Worm (Caenorhabditis elegans) whole organism, L4 larva: ENCODE results near the gene C25A8.5.
A peak's percentile ranks its signal among the peaks of the same experiment; 100 is the strongest.

ENCODE experiments used
- F10B5.3 ChIP-seq: sonication (generic microtip); optimal IDR thresholded peaks from 2 replicates; lab custom pipeline; 2016; ENCODE audit warnings: mild to moderate bottlenecking, missing genetic modification characterization, missing compliant biosample characterization
- F44E2.7 ChIP-seq: fragments of 200-800 bp; sonication (Bioruptor generic); IDR thresholded peaks from 2 replicates; pipeline ENCODE4 v2.1.2; 2022; ENCODE audit warnings: missing genetic modification characterization, missing compliant biosample characterization
- R02D3.7 ChIP-seq: fragments of 150-350 bp; sonication (generic microtip); optimal IDR thresholded peaks from 3 replicates; lab custom pipeline; 2014; ENCODE audit warnings: missing biosample characterization, missing genetic modification characterization
- T26A8.4 ChIP-seq: fragments of 200-800 bp; sonication (Bioruptor generic); IDR thresholded peaks from 2 replicates; pipeline ENCODE4 v1.3.6; 2022; ENCODE audit warnings: missing genetic modification characterization, missing compliant biosample characterization
- Y5F2A.4 ChIP-seq: fragments of 200-800 bp; sonication (Bioruptor generic); optimal IDR thresholded peaks from 2 replicates; lab custom pipeline; 2018; ENCODE audit warnings: mild to moderate bottlenecking, missing genetic modification characterization, missing compliant biosample characterization
- Y75B8A.6 ChIP-seq: fragments of 200-800 bp; sonication (Bioruptor generic); IDR thresholded peaks from 2 replicates; pipeline ENCODE4 v1.3.6; 2022; ENCODE audit warnings: missing genetic modification reagents, missing genetic modification characterization, missing compliant biosample characterization
- ama-1 ChIP-seq: fragments of 150-350 bp; optimal IDR thresholded peaks from 2 replicates; lab custom pipeline; 2014; ENCODE audit warnings: inconsistent platforms, mixed read lengths
- arid-1 ChIP-seq: fragments of 200-800 bp; sonication (Bioruptor generic); conservative IDR thresholded peaks from 2 replicates; pipeline ENCODE4 v1.3.6; 2022; ENCODE audit warnings: missing genetic modification reagents, missing genetic modification characterization, missing compliant biosample characterization
- ceh-44 ChIP-seq: fragments of 200-800 bp; sonication (Bioruptor generic); IDR thresholded peaks from 2 replicates; pipeline ENCODE4 v1.3.6; 2022; ENCODE audit warnings: missing genetic modification reagents, missing genetic modification characterization, missing compliant biosample characterization
- ceh-62 ChIP-seq: sonication (generic microtip); optimal IDR thresholded peaks from 2 replicates; lab custom pipeline; 2017; ENCODE audit warnings: missing biosample characterization, missing genetic modification characterization
- ces-1 ChIP-seq: fragments of 150-350 bp; sonication (generic microtip); optimal IDR thresholded peaks from 4 replicates; lab custom pipeline; 2014; ENCODE audit warnings: missing biosample characterization, missing genetic modification reagents, missing genetic modification characterization
- dmd-8 ChIP-seq: fragments of 200-800 bp; sonication (Bioruptor generic); IDR thresholded peaks from 2 replicates; pipeline ENCODE4 v1.3.6; 2022; ENCODE audit warnings: missing genetic modification characterization, missing compliant biosample characterization
- dpl-1 ChIP-seq: fragments of 150-350 bp; optimal IDR thresholded peaks from 2 replicates; lab custom pipeline; 2014; ENCODE audit warnings: missing biosample characterization, missing genetic modification reagents, missing genetic modification characterization
- duxl-1 ChIP-seq: sonication (generic microtip); optimal IDR thresholded peaks from 2 replicates; lab custom pipeline; 2016; ENCODE audit warnings: mild to moderate bottlenecking, missing genetic modification characterization, moderate library complexity, missing compliant biosample characterization; ENCODE audit not compliant: poor library complexity
- hlh-11 ChIP-seq: fragments of 200-800 bp; sonication (Bioruptor generic); optimal IDR thresholded peaks from 2 replicates; lab custom pipeline; 2018; ENCODE audit warnings: mild to moderate bottlenecking, missing genetic modification characterization, missing compliant biosample characterization
- hlh-30 ChIP-seq: sonication (generic microtip); optimal IDR thresholded peaks from 2 replicates; lab custom pipeline; 2017; ENCODE audit warnings: antibody characterized with exemption, mild to moderate bottlenecking, missing genetic modification characterization, missing compliant biosample characterization; ENCODE audit not compliant: insufficient read depth
- hmg-1.1 ChIP-seq: fragments of 200-800 bp; sonication (Bioruptor generic); IDR thresholded peaks from 2 replicates; pipeline ENCODE4 v1.3.6; 2022; ENCODE audit warnings: missing genetic modification reagents, missing genetic modification characterization, missing compliant biosample characterization
- lim-7 ChIP-seq: fragments of 200-800 bp; sonication (Bioruptor generic); IDR thresholded peaks from 2 replicates; pipeline ENCODE4 v1.3.6; 2022; ENCODE audit warnings: missing genetic modification characterization, missing compliant biosample characterization
- lin-13 ChIP-seq: fragments of 150-350 bp; optimal IDR thresholded peaks from 2 replicates; lab custom pipeline; 2014; ENCODE audit warnings: missing biosample characterization, missing genetic modification reagents, missing genetic modification characterization
- lin-39 ChIP-seq: fragments of 150-350 bp; optimal IDR thresholded peaks from 2 replicates; lab custom pipeline; 2014; ENCODE audit warnings: missing biosample characterization, missing genetic modification reagents, missing genetic modification characterization
- madf-9 ChIP-seq: fragments of 200-800 bp; sonication (Bioruptor generic); conservative IDR thresholded peaks from 2 replicates; pipeline ENCODE4 v1.3.6; 2022; ENCODE audit warnings: missing genetic modification reagents, missing genetic modification characterization, missing compliant biosample characterization
- mdl-1 ChIP-seq, 2 experiments: fragments of 150-350 bp in 1 of 2; sonication (generic microtip) in 1 of 2; optimal IDR thresholded peaks; 2 replicates each; lab custom pipeline; 2014 to 2017; ENCODE audit warnings: missing biosample characterization in 2 of 2, missing genetic modification characterization in 2 of 2
- mdt-29 ChIP-seq: fragments of 200-800 bp; sonication (Bioruptor generic); IDR thresholded peaks from 2 replicates; pipeline ENCODE4 v1.3.6; 2022; ENCODE audit warnings: missing genetic modification reagents, missing genetic modification characterization, missing compliant biosample characterization
- mep-1 ChIP-seq: fragments of 150-350 bp; sonication (generic microtip); optimal IDR thresholded peaks from 3 replicates; lab custom pipeline; 2014; ENCODE audit warnings: missing biosample characterization, missing genetic modification characterization
- mes-2 ChIP-seq: sonication (generic microtip); optimal IDR thresholded peaks from 2 replicates; lab custom pipeline; 2016; ENCODE audit warnings: missing genotype, mild to moderate bottlenecking, missing genetic modification characterization, missing compliant biosample characterization; ENCODE audit not compliant: poor library complexity, severe bottlenecking
- mxl-2 ChIP-seq: fragments of 200-800 bp; sonication (Bioruptor generic); conservative IDR thresholded peaks from 2 replicates; pipeline ENCODE4 v1.3.6; 2022; ENCODE audit warnings: missing genetic modification reagents, missing genetic modification characterization, missing compliant biosample characterization
- mxl-3 ChIP-seq: fragments of 200-800 bp; sonication (Bioruptor generic); optimal IDR thresholded peaks from 2 replicates; lab custom pipeline; 2018; ENCODE audit warnings: mild to moderate bottlenecking, missing genetic modification characterization, missing compliant biosample characterization
- nhr-102 ChIP-seq: sonication (generic microtip); optimal IDR thresholded peaks from 2 replicates; lab custom pipeline; 2016; ENCODE audit warnings: mild to moderate bottlenecking, missing genetic modification characterization, moderate library complexity, missing compliant biosample characterization
- nhr-25 ChIP-seq: sonication (generic microtip); optimal IDR thresholded peaks from 2 replicates; lab custom pipeline; 2017; ENCODE audit warnings: missing genetic modification characterization, mild to moderate bottlenecking, missing compliant biosample characterization, antibody characterized with exemption, moderate library complexity, borderline replicate concordance; ENCODE audit not compliant: insufficient read depth
- nhr-42 ChIP-seq: fragments of 200-800 bp; sonication (Bioruptor generic); IDR thresholded peaks from 2 replicates; pipeline ENCODE4 v1.3.6; 2022; ENCODE audit warnings: missing genetic modification characterization, missing compliant biosample characterization
- nhr-76 ChIP-seq: fragments of 150-350 bp; optimal IDR thresholded peaks from 2 replicates; lab custom pipeline; 2014; ENCODE audit warnings: missing biosample characterization, missing genetic modification characterization
- nhr-77 ChIP-seq: fragments of 150-350 bp; optimal IDR thresholded peaks from 2 replicates; lab custom pipeline; 2014; ENCODE audit warnings: missing biosample characterization, missing genetic modification characterization
- sdz-12 ChIP-seq: fragments of 200-800 bp; sonication (Bioruptor generic); optimal IDR thresholded peaks from 2 replicates; lab custom pipeline; 2018; ENCODE audit warnings: mild to moderate bottlenecking, missing genetic modification characterization, missing compliant biosample characterization
- set-16 ChIP-seq: fragments of 200-800 bp; sonication (Bioruptor generic); IDR thresholded peaks from 2 replicates; pipeline ENCODE4 v1.3.6; 2022; ENCODE audit warnings: missing genetic modification reagents, missing genetic modification characterization, missing compliant biosample characterization
- tag-97 ChIP-seq: fragments of 200-800 bp; sonication (Bioruptor generic); IDR thresholded peaks from 2 replicates; pipeline ENCODE4 v1.3.6; 2022; ENCODE audit warnings: missing genetic modification characterization, missing compliant biosample characterization
- tra-1 ChIP-seq: fragments of 200-800 bp; sonication (Bioruptor generic); IDR thresholded peaks from 2 replicates; pipeline ENCODE4 v1.3.6; 2022; ENCODE audit warnings: missing genetic modification reagents, missing genetic modification characterization, missing compliant biosample characterization
- vab-7 ChIP-seq: fragments of 200-800 bp; sonication (Bioruptor generic); IDR thresholded peaks from 2 replicates; pipeline ENCODE4 v1.3.6; 2022; ENCODE audit warnings: missing genetic modification reagents, missing genetic modification characterization, missing compliant biosample characterization
- zfp-3 ChIP-seq: fragments of 200-800 bp; sonication (Bioruptor generic); conservative IDR thresholded peaks from 2 replicates; pipeline ENCODE4 v1.3.6; 2022; ENCODE audit warnings: missing genetic modification reagents, missing genetic modification characterization, missing compliant biosample characterization

The C25A8.5 gene

ce11 chrIV:7003323-7003722 lies 4.0 kb downstream of the C25A8.5 start, which contains the start of gene cht-3 (continued):
- no peak for TF ChIP-seq ceh-62 (tag; lab: Kevin White, UChicago)

ce11 chrIV:7009531-7009930 lies 10.2 kb downstream of the C25A8.5 start, which contains the start of gene C25A8.2:
C25A8.2 (plus strand) TSS chrIV:7009831.
- no peak for TF ChIP-seq nhr-42 (GFP tag; lab: Robert Waterston, UW)
- no peak for TF ChIP-seq R02D3.7
- TF ChIP-seq zfp-3 (GFP tag; lab: Robert Waterston, UW): no peak
- no peak for TF ChIP-seq mep-1 (tag; lab: Kevin White, UChicago)
- no peak for TF ChIP-seq arid-1 (GFP tag; lab: Robert Waterston, UW)
- no peak for TF ChIP-seq hlh-30
- TF ChIP-seq F44E2.7 (GFP tag; lab: Robert Waterston, UW): no peak
- TF ChIP-seq hmg-1.1 (GFP tag; lab: Robert Waterston, UW): no peak
- no peak for TF ChIP-seq lin-39 (tag; lab: Kevin White, UChicago)
- no peak for TF ChIP-seq ama-1 (lab: Kevin White, UChicago)
- TF ChIP-seq madf-9: no peak
- no peak for TF ChIP-seq hlh-11 (tag; lab: Kevin White, UChicago)
- TF ChIP-seq F10B5.3 (tag; lab: Kevin White, UChicago): no peak
- TF ChIP-seq nhr-102: no peak

- TF ChIP-seq tag-97 (GFP tag; lab: Robert Waterston, UW) (no peak), set-16 (GFP tag; lab: Robert Waterston, UW) (peak; percentile 68)
These were observed 10.9 kb downstream of the C25A8.5 start for ce11 chrIV:7010195-7010594.

- TF ChIP-seq T26A8.4 (GFP tag; lab: Robert Waterston, UW): no peak
- no peak for TF ChIP-seq ces-1 (GFP tag; lab: Kevin White, UChicago)
- TF ChIP-seq nhr-42 (GFP tag; lab: Robert Waterston, UW): no peak
- TF ChIP-seq lim-7 (GFP tag; lab: Robert Waterston, UW): no peak
- TF ChIP-seq ceh-44 (GFP tag; lab: Robert Waterston, UW): no peak
- no peak for TF ChIP-seq F10B5.3 (tag; lab: Kevin White, UChicago)
- no peak for TF ChIP-seq tra-1 (GFP tag; lab: Robert Waterston, UW)
- TF ChIP-seq, all 104 proteins: peak for 0
These were observed 11.5 kb downstream of the C25A8.5 start, which contains the start of gene C25A8.1 for ce11 chrIV:7010835-7011234. C25A8.1 (plus strand) TSS chrIV:7011135.

- peak; percentile 66 for TF ChIP-seq mxl-3 (GFP tag; lab: Kevin White, UChicago)
- TF ChIP-seq Y75B8A.6: no peak
- TF ChIP-seq hlh-30: peak; percentile 69
These were observed 12.4 kb downstream of the C25A8.5 start, which contains the start of gene trxr-1 for ce11 chrIV:7011728-7012127. trxr-1 (plus strand) TSS chrIV:7011954.

- TF ChIP-seq mdt-29 (GFP tag; lab: Robert Waterston, UW) (no peak), madf-9 (no peak), nhr-102 (no peak), duxl-1 (tag; lab: Kevin White, UChicago) (no peak), mdl-1 (tag; optimal IDR thresholded peaks at IDR 0.05; lab: Kevin White, UChicago) (no peak), Y5F2A.4 (GFP tag; lab: Kevin White, UChicago) (no peak), nhr-76 (tag; lab: Kevin White, UChicago) (no peak), nhr-25 (no peak), mes-2 (tag; lab: Kevin White, UChicago) (no peak), hmg-1.1 (GFP tag; lab: Robert Waterston, UW) (no peak), nhr-77 (tag; lab: Kevin White, UChicago) (no peak), ceh-44 (GFP tag; lab: Robert Waterston, UW) (no peak), vab-7 (GFP tag; lab: Robert Waterston, UW) (no peak), set-16 (GFP tag; lab: Robert Waterston, UW) (no peak), dpl-1 (GFP tag; lab: Kevin White, UChicago) (no peak), dmd-8 (GFP tag; lab: Robert Waterston, UW) (no peak), sdz-12 (GFP tag; lab: Kevin White, UChicago) (no peak), lin-13 (GFP tag; lab: Kevin White, UChicago) (no peak), mxl-2 (GFP tag; lab: Robert Waterston, UW) (no peak), mxl-3 (GFP tag; lab: Kevin White, UChicago) (no peak)
These were observed 12.9 kb downstream of the C25A8.5 start for ce11 chrIV:7012214-7012613.
